Fruit fly (Drosophila melanogaster) whole organism, embryonic: Measurements from ENCODE around the gene CG4593.

ENCODE experiments used
- ATbp ChIP-seq: fragments of 200-800 bp; sonication (Bioruptor generic); optimal IDR thresholded peaks from 2 replicates; lab custom pipeline; 2017; ENCODE audit warnings: missing biosample characterization, mild to moderate bottlenecking, missing genetic modification characterization, missing genetic modification reagents
- Abd-B ChIP-seq: fragments of 200-800 bp; sonication (Bioruptor generic); optimal IDR thresholded peaks from 2 replicates; lab custom pipeline; 2018; ENCODE audit warnings: missing biosample characterization, mild to moderate bottlenecking, missing genetic modification characterization, moderate library complexity
- Aef1 ChIP-seq: fragments of 200-800 bp; sonication (Bioruptor generic); IDR thresholded peaks from 3 replicates; pipeline ENCODE4 v1.3.6; 2022; ENCODE audit warnings: missing biosample characterization, missing genetic modification characterization
- Antp ChIP-seq: fragments of 200-800 bp; sonication (Bioruptor generic); optimal IDR thresholded peaks from 3 replicates; lab custom pipeline; 2016; ENCODE audit warnings: missing biosample characterization, missing genetic modification characterization
- Atf3 ChIP-seq: fragments of 200-800 bp; sonication (Bioruptor generic); optimal IDR thresholded peaks from 3 replicates; lab custom pipeline; 2016; ENCODE audit warnings: missing biosample characterization, missing genetic modification characterization
- Bteb2 ChIP-seq: fragments of 200-800 bp; sonication (Bioruptor generic); optimal IDR thresholded peaks from 2 replicates; lab custom pipeline; 2016; ENCODE audit warnings: missing biosample characterization, missing genetic modification characterization
- CG11696 ChIP-seq: fragments of 200-800 bp; sonication (Bioruptor generic); IDR thresholded peaks from 2 replicates; pipeline ENCODE4 v1.3.6; 2022; ENCODE audit warnings: missing biosample characterization, missing genetic modification characterization
- CG12104 ChIP-seq: fragments of 200-800 bp; sonication (Bioruptor generic); optimal IDR thresholded peaks from 3 replicates; lab custom pipeline; 2016; ENCODE audit warnings: missing biosample characterization, missing genetic modification characterization
- CG1233 ChIP-seq: fragments of 200-800 bp; sonication (Bioruptor generic); optimal IDR thresholded peaks from 4 replicates; lab custom pipeline; 2018; ENCODE audit warnings: missing biosample characterization, mild to moderate bottlenecking, missing genetic modification characterization
- CG13624 ChIP-seq: fragments of 200-800 bp; sonication (Bioruptor generic); optimal IDR thresholded peaks from 2 replicates; lab custom pipeline; 2016; ENCODE audit warnings: missing biosample characterization, missing genetic modification characterization
- CG1603 ChIP-seq: fragments of 200-800 bp; sonication (Bioruptor generic); optimal IDR thresholded peaks from 2 replicates; lab custom pipeline; 2019; ENCODE audit warnings: missing biosample characterization, mild to moderate bottlenecking, missing genetic modification characterization, moderate library complexity
- CG16779 ChIP-seq: fragments of 200-800 bp; sonication (Bioruptor generic); IDR thresholded peaks from 2 replicates; pipeline ENCODE4 v1.3.6; 2022; ENCODE audit warnings: missing biosample characterization, missing genetic modification characterization
- CG17612 ChIP-seq: fragments of 200-800 bp; sonication (Bioruptor generic); IDR thresholded peaks from 2 replicates; pipeline ENCODE4 v1.3.6; 2022; ENCODE audit warnings: missing biosample characterization, missing genetic modification characterization
- CG17802 ChIP-seq: fragments of 200-800 bp; sonication (Bioruptor generic); optimal IDR thresholded peaks from 2 replicates; lab custom pipeline; 2018; ENCODE audit warnings: missing biosample characterization, mild to moderate bottlenecking, missing genetic modification characterization, moderate library complexity
- CG17912 ChIP-seq: fragments of 200-800 bp; sonication (Bioruptor generic); optimal IDR thresholded peaks from 2 replicates; lab custom pipeline; 2018; ENCODE audit warnings: missing biosample characterization, mild to moderate bottlenecking, missing genetic modification characterization
- CG18764 ChIP-seq: fragments of 200-800 bp; sonication (Bioruptor generic); optimal IDR thresholded peaks from 3 replicates; lab custom pipeline; 2016; ENCODE audit warnings: missing biosample characterization, missing genetic modification characterization
- CG2120 ChIP-seq: fragments of 200-800 bp; sonication (Bioruptor generic); optimal IDR thresholded peaks from 3 replicates; lab custom pipeline; 2016; ENCODE audit warnings: missing biosample characterization, missing genetic modification characterization
- CG30431 ChIP-seq: fragments of 200-800 bp; sonication (Bioruptor generic); optimal IDR thresholded peaks from 2 replicates; lab custom pipeline; 2017; ENCODE audit warnings: missing biosample characterization, missing genetic modification characterization
- CG3065 ChIP-seq: fragments of 200-800 bp; sonication (Bioruptor generic); optimal IDR thresholded peaks from 2 replicates; lab custom pipeline; 2016; ENCODE audit warnings: missing biosample characterization, missing genetic modification characterization
- CG32532 ChIP-seq: fragments of 200-800 bp; sonication (Bioruptor generic); IDR thresholded peaks from 2 replicates; pipeline ENCODE4 v1.3.6; 2022; ENCODE audit warnings: missing biosample characterization, missing genetic modification characterization
- CG34422 ChIP-seq: fragments of 200-800 bp; sonication (Bioruptor generic); IDR thresholded peaks from 3 replicates; pipeline ENCODE4 v1.3.6; 2022; ENCODE audit warnings: missing biosample characterization, missing genetic modification characterization
- CG7372 ChIP-seq: fragments of 200-800 bp; sonication (Bioruptor generic); IDR thresholded peaks from 2 replicates; pipeline ENCODE4 v1.3.6; 2022; ENCODE audit warnings: missing biosample characterization, missing genetic modification characterization
- Dref ChIP-seq: fragments of 200-800 bp; sonication (Bioruptor generic); IDR thresholded peaks from 2 replicates; pipeline ENCODE4 v1.3.6; 2022; ENCODE audit warnings: missing biosample characterization, missing genetic modification characterization
- Elba2 ChIP-seq: fragments of 200-800 bp; sonication (Bioruptor generic); optimal IDR thresholded peaks from 3 replicates; lab custom pipeline; 2016; ENCODE audit warnings: missing biosample characterization, missing genetic modification characterization
- Gug ChIP-seq: fragments of 200-800 bp; sonication (Bioruptor generic); IDR thresholded peaks from 4 replicates; pipeline ENCODE4 v1.3.6; 2022; ENCODE audit warnings: missing biosample characterization, missing genetic modification characterization
- HLH3B ChIP-seq: fragments of 200-800 bp; sonication (Bioruptor generic); IDR thresholded peaks from 2 replicates; pipeline ENCODE4 v1.3.6; 2022; ENCODE audit warnings: missing biosample characterization, missing genetic modification characterization
- Hand ChIP-seq: fragments of 200-800 bp; sonication (Bioruptor generic); optimal IDR thresholded peaks from 2 replicates; lab custom pipeline; 2017; ENCODE audit warnings: mild to moderate bottlenecking, missing biosample characterization, missing genetic modification reagents, missing genetic modification characterization
- Hr51 ChIP-seq, 2 experiments: fragments of 200-800 bp; sonication (Bioruptor generic); optimal IDR thresholded peaks; 2 replicates in 1 of 2; 3 replicates in 1 of 2; lab custom pipeline; 2016 to 2018; ENCODE audit warnings: missing biosample characterization in 2 of 2, missing genetic modification characterization in 2 of 2, mild to moderate bottlenecking in 1 of 2, moderate library complexity in 1 of 2
- Kr ChIP-seq: fragments of 200-800 bp; sonication (Bioruptor generic); optimal IDR thresholded peaks from 2 replicates; lab custom pipeline; 2017; ENCODE audit warnings: missing biosample characterization, mild to moderate bottlenecking, missing genetic modification characterization
- MESR4 ChIP-seq: fragments of 200-800 bp; sonication (Bioruptor generic); optimal IDR thresholded peaks from 2 replicates; lab custom pipeline; 2018; ENCODE audit warnings: missing biosample characterization, mild to moderate bottlenecking, missing genetic modification characterization, moderate library complexity
- MTF-1 ChIP-seq: fragments of 200-800 bp; sonication (Bioruptor generic); optimal IDR thresholded peaks from 2 replicates; lab custom pipeline; 2018; ENCODE audit warnings: missing biosample characterization, mild to moderate bottlenecking, missing genetic modification characterization, borderline replicate concordance
- Meics ChIP-seq: fragments of 200-800 bp; sonication (Bioruptor generic); optimal IDR thresholded peaks from 2 replicates; lab custom pipeline; 2017; ENCODE audit warnings: missing biosample characterization, mild to moderate bottlenecking, missing genetic modification characterization
- Ptx1 ChIP-seq: fragments of 200-800 bp; sonication (Bioruptor generic); IDR thresholded peaks from 2 replicates; pipeline ENCODE4 v1.3.6; 2022; ENCODE audit warnings: missing biosample characterization, missing genetic modification characterization
- Ssrp ChIP-seq: fragments of 200-800 bp; sonication (Bioruptor generic); optimal IDR thresholded peaks from 2 replicates; lab custom pipeline; 2018; ENCODE audit warnings: missing biosample characterization, mild to moderate bottlenecking, missing genetic modification characterization, moderate library complexity
- Vsx1 ChIP-seq: fragments of 200-800 bp; sonication (Bioruptor generic); optimal IDR thresholded peaks from 2 replicates; lab custom pipeline; 2017; ENCODE audit warnings: missing biosample characterization, mild to moderate bottlenecking, missing genetic modification characterization, missing genetic modification reagents
- amos ChIP-seq: fragments of 200-800 bp; sonication (Bioruptor generic); IDR thresholded peaks from 2 replicates; pipeline ENCODE4 v1.3.6; 2022; ENCODE audit warnings: missing biosample characterization, missing genetic modification characterization; ENCODE audit not compliant: partially characterized antibody
- caup ChIP-seq: fragments of 200-800 bp; sonication (Bioruptor generic); optimal IDR thresholded peaks from 3 replicates; lab custom pipeline; 2017; ENCODE audit warnings: missing biosample characterization, mild to moderate bottlenecking, missing genetic modification characterization, moderate library complexity; ENCODE audit not compliant: severe bottlenecking
- croc ChIP-seq: fragments of 200-800 bp; sonication (Bioruptor generic); conservative IDR thresholded peaks from 3 replicates; pipeline ENCODE4 v1.3.6; 2022; ENCODE audit warnings: missing biosample characterization, missing genetic modification characterization
- dati ChIP-seq: fragments of 200-800 bp; sonication (Bioruptor generic); IDR thresholded peaks from 2 replicates; pipeline ENCODE4 v1.3.6; 2022; ENCODE audit warnings: missing biosample characterization, missing genetic modification characterization
- dysf ChIP-seq: fragments of 200-800 bp; sonication (Bioruptor generic); IDR thresholded peaks from 3 replicates; pipeline ENCODE4 v1.3.6; 2022; ENCODE audit warnings: missing biosample characterization, missing genetic modification characterization
- en ChIP-seq: fragments of 200-800 bp; sonication (Bioruptor generic); optimal IDR thresholded peaks from 2 replicates; lab custom pipeline; 2016; ENCODE audit warnings: missing biosample characterization, missing genetic modification characterization
- mld ChIP-seq: fragments of 200-800 bp; sonication (Bioruptor generic); IDR thresholded peaks from 3 replicates; pipeline ENCODE4 v1.3.6; 2022; ENCODE audit warnings: missing biosample characterization, missing genetic modification characterization; ENCODE audit not compliant: partially characterized antibody
- nerfin-1 ChIP-seq: fragments of 200-800 bp; sonication (Bioruptor generic); optimal IDR thresholded peaks from 3 replicates; lab custom pipeline; 2019; ENCODE audit warnings: missing biosample characterization, mild to moderate bottlenecking, missing genetic modification characterization, moderate library complexity
- nom ChIP-seq: fragments of 200-800 bp; sonication (Bioruptor generic); optimal IDR thresholded peaks from 2 replicates; lab custom pipeline; 2017; ENCODE audit warnings: missing biosample characterization, missing genetic modification characterization, mild to moderate bottlenecking, moderate library complexity, missing genetic modification reagents
- pros ChIP-seq: fragments of 200-800 bp; sonication (Bioruptor generic); optimal IDR thresholded peaks from 3 replicates; lab custom pipeline; 2019; ENCODE audit warnings: missing biosample characterization, mild to moderate bottlenecking, missing genetic modification characterization, moderate library complexity
- pum ChIP-seq: fragments of 200-800 bp; sonication (Bioruptor generic); optimal IDR thresholded peaks from 2 replicates; lab custom pipeline; 2016; ENCODE audit warnings: missing biosample characterization, missing genetic modification characterization
- schlank ChIP-seq: fragments of 200-800 bp; sonication (Bioruptor generic); optimal IDR thresholded peaks from 2 replicates; lab custom pipeline; 2018; ENCODE audit warnings: missing biosample characterization, mild to moderate bottlenecking, missing genetic modification characterization
- tio ChIP-seq: fragments of 200-800 bp; sonication (Bioruptor generic); optimal IDR thresholded peaks from 2 replicates; lab custom pipeline; 2017; ENCODE audit warnings: missing biosample characterization, missing genetic modification characterization, inconsistent platforms
- yki ChIP-seq: fragments of >200 bp; optimal IDR thresholded peaks from 3 replicates; lab custom pipeline; 2018

CG4593 gene

DNA sequence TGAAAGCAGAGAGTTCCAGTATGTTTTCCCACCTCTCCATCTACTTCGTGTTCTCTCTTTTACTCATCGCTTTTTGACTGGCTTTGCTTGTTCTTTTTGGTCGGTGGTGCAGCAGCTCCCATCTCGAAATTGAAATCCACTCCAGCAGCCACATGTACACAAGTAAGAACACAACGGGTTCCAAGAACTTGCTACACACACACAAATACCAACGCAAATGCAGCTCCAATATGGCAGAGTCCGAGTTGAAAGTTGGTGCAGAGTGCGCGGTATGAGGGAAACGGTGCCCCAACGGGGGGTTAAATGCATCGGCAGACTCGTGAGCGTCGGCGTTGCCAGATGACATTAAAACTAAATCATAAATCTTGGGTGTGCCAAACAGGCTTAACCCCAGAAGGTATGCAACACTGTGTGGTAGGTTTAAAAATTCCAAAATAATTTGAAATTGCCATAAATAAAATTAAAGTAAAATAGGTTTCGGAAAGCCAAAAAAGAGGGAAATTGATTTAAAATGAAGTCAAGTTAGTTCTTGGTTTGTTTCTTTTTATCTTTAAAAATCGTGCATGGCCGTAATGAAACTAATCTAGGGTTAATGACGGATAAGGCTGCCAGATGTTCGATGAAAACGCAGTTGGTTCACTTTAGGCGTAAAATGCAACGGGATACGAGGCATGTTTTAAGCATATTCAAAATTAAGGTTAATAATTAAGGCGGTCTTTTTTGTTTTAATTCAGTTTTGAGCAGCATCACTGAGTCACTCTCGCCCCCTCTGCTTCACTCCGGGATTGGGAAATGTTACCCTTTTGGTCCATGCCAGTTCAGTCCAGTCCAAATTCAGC is 15.8 kb upstream of the CG4593 start (continued):
- TF ChIP-seq caup (GFP tag; lab: Kevin White, UChicago) (no peak), CG13624 (GFP tag; lab: Kevin White, UChicago) (no peak), Aef1 (GFP tag; lab: Robert Waterston, UW) (no peak), mld (GFP tag; lab: Robert Waterston, UW) (no peak), amos (GFP tag; lab: Robert Waterston, UW) (no peak), CG11696 (no peak), CG17612 (no peak), HLH3B (GFP tag; lab: Robert Waterston, UW) (peak; percentile 33; the same call in 1 of the 2 replicates), Ptx1 (GFP tag; lab: Robert Waterston, UW) (no peak), Ssrp (tag; lab: Kevin White, UChicago) (peak; percentile 35), CG2120 (no peak), schlank (tag; lab: Kevin White, UChicago) (no peak), CG7372 (no peak), Atf3 (no peak), MESR4 (no peak), Kr (GFP tag; lab: Kevin White, UChicago) (peak; percentile 46), CG17802 (tag; lab: Kevin White, UChicago) (peak; percentile 6), pros (no peak), Meics (GFP tag; lab: Kevin White, UChicago) (no peak), CG12104 (GFP tag; lab: Kevin White, UChicago) (peak; percentile 2), ATbp (GFP tag; lab: Kevin White, UChicago) (peak; percentile 6), CG1603 (tag; lab: Kevin White, UChicago) (peak; percentile 4), tio (GFP tag; lab: Kevin White, UChicago) (no peak), CG34422 (0 out of 3 replicates have a peak, but pooled peaks have one; percentile 40), croc (GFP tag; lab: Robert Waterston, UW) (no peak), CG16779 (GFP tag; lab: Robert Waterston, UW) (no peak), CG18764 (no peak), CG17912 (GFP tag; lab: Kevin White, UChicago) (no peak), Dref (GFP tag; lab: Robert Waterston, UW) (no peak), Vsx1 (GFP tag; lab: Kevin White, UChicago) (no peak), dysf (GFP tag; lab: Robert Waterston, UW) (no peak), Elba2 (GFP tag; lab: Kevin White, UChicago) (no peak), pum (no peak), nerfin-1 (tag; lab: Kevin White, UChicago) (no peak), CG32532 (GFP tag; lab: Robert Waterston, UW) (no peak), nom (GFP tag; lab: Kevin White, UChicago) (peak; percentile 1), dati (GFP tag; lab: Robert Waterston, UW) (no peak), Antp (GFP tag; lab: Kevin White, UChicago) (no peak), Gug (GFP tag; lab: Robert Waterston, UW) (no peak), Abd-B (GFP tag; lab: Kevin White, UChicago) (peak; percentile 35), en (no peak), MTF-1 (no peak), CG30431 (GFP tag; lab: Kevin White, UChicago) (peak; percentile 6), Hr51 (GFP tag; optimal IDR thresholded peaks at IDR 0.05; lab: Kevin White, UChicago) (peak in 1 of 2 experiments; percentile 21), Hand (GFP tag; lab: Kevin White, UChicago) (no peak), CG3065 (GFP tag; lab: Kevin White, UChicago) (no peak), CG1233 (no peak), yki (lab: Kevin White, UChicago) (no peak), Bteb2 (GFP tag; lab: Kevin White, UChicago) (no peak)
